Worm (Caenorhabditis elegans) whole organism, L1 larva: ENCODE measurements around the gene gst-28.

ENCODE experiments used
- C04F5.9 ChIP-seq: sonication (generic microtip); optimal IDR thresholded peaks from 2 replicates; lab custom pipeline; 2016; ENCODE audit warnings: missing genetic modification characterization, missing compliant biosample characterization
- C34B4.2 ChIP-seq: sonication (generic microtip); optimal IDR thresholded peaks from 2 replicates; lab custom pipeline; 2017; ENCODE audit warnings: mild to moderate bottlenecking, missing genetic modification characterization, missing compliant biosample characterization
- Y116A8C.19 ChIP-seq: sonication (generic microtip); optimal IDR thresholded peaks from 2 replicates; lab custom pipeline; 2016; ENCODE audit warnings: missing compliant biosample characterization, missing genetic modification characterization, borderline replicate concordance
- alr-1 ChIP-seq: fragments of 200-800 bp; sonication (Bioruptor generic); optimal IDR thresholded peaks from 2 replicates; lab custom pipeline; 2018; ENCODE audit warnings: borderline replicate concordance, mild to moderate bottlenecking, missing genetic modification characterization, missing compliant biosample characterization
- blmp-1 ChIP-seq: fragments of 150-350 bp; optimal IDR thresholded peaks from 2 replicates; lab custom pipeline; 2014; ENCODE audit warnings: missing biosample characterization, missing genetic modification characterization
- ceh-90 ChIP-seq: sonication (generic microtip); optimal IDR thresholded peaks from 2 replicates; lab custom pipeline; 2016; ENCODE audit warnings: missing genetic modification characterization, missing compliant biosample characterization
- ces-1 ChIP-seq: fragments of 150-350 bp; optimal IDR thresholded peaks from 2 replicates; lab custom pipeline; 2014; ENCODE audit warnings: missing biosample characterization, missing genetic modification reagents, missing genetic modification characterization
- dsc-1 ChIP-seq: sonication (generic microtip); optimal IDR thresholded peaks from 2 replicates; lab custom pipeline; 2016; ENCODE audit warnings: mild to moderate bottlenecking, missing genetic modification characterization, missing compliant biosample characterization
- efl-1 ChIP-seq, 4 experiments: fragments of 150-350 bp; optimal IDR thresholded peaks in 3 of 4; peaks in 1 of 4; 1 replicate in 1 of 4; 2 replicates in 3 of 4; lab custom pipeline; 2014; ENCODE audit warnings: missing biosample characterization in 2 of 4, missing genetic modification characterization in 2 of 4, missing genetic modification reagents in 2 of 4
- efl-3 ChIP-seq: fragments of 200-800 bp; sonication (Bioruptor generic); optimal IDR thresholded peaks from 2 replicates; lab custom pipeline; 2018; ENCODE audit warnings: mild to moderate bottlenecking, missing genetic modification characterization, missing compliant biosample characterization
- egl-27 ChIP-seq, 2 experiments: fragments of 150-350 bp in 1 of 2; sonication (generic microtip); optimal IDR thresholded peaks; 3 replicates each; lab custom pipeline; 2017 to 2018; ENCODE audit warnings: missing biosample characterization in 2 of 2, missing genetic modification characterization in 2 of 2, missing genetic modification reagents in 2 of 2
- elt-2 ChIP-seq: sonication (generic microtip); optimal IDR thresholded peaks from 2 replicates; lab custom pipeline; 2016; ENCODE audit warnings: missing genetic modification characterization, mild to moderate bottlenecking, inconsistent platforms, missing compliant biosample characterization, missing genetic modification reagents
- fkh-4 ChIP-seq: sonication (generic microtip); optimal IDR thresholded peaks from 2 replicates; lab custom pipeline; 2016; ENCODE audit warnings: missing compliant biosample characterization, missing genetic modification characterization, borderline replicate concordance
- fkh-8 ChIP-seq: sonication (generic microtip); optimal IDR thresholded peaks from 2 replicates; lab custom pipeline; 2016; ENCODE audit warnings: mild to moderate bottlenecking, missing genetic modification characterization, missing compliant biosample characterization
- fos-1 ChIP-seq: fragments of 150-350 bp; optimal IDR thresholded peaks from 2 replicates; lab custom pipeline; 2014; ENCODE audit warnings: missing biosample characterization, missing genetic modification characterization
- hlh-17 ChIP-seq: fragments of 200-800 bp; sonication (Bioruptor generic); optimal IDR thresholded peaks from 2 replicates; lab custom pipeline; 2018; ENCODE audit warnings: missing genetic modification characterization, mild to moderate bottlenecking, missing compliant biosample characterization, moderate library complexity, borderline replicate concordance
- irx-1 ChIP-seq: sonication (generic microtip); optimal IDR thresholded peaks from 2 replicates; lab custom pipeline; 2016; ENCODE audit warnings: missing genetic modification characterization, missing compliant biosample characterization
- isw-1 ChIP-seq: fragments of 200-800 bp; sonication (Bioruptor generic); IDR thresholded peaks from 2 replicates; pipeline ENCODE4 v1.3.6; 2022; ENCODE audit warnings: missing genetic modification characterization, missing compliant biosample characterization
- lin-13 ChIP-seq: fragments of 150-350 bp; optimal IDR thresholded peaks from 2 replicates; lab custom pipeline; 2014; ENCODE audit warnings: missing biosample characterization, missing genetic modification reagents, missing genetic modification characterization
- lin-14 ChIP-seq: fragments of 200-800 bp; sonication (Bioruptor generic); optimal IDR thresholded peaks from 2 replicates; lab custom pipeline; 2018; ENCODE audit warnings: mild to moderate bottlenecking, missing genetic modification characterization, moderate library complexity, missing compliant biosample characterization
- lin-15B ChIP-seq: fragments of 150-350 bp; sonication (generic microtip); optimal IDR thresholded peaks from 3 replicates; lab custom pipeline; 2014; ENCODE audit warnings: missing biosample characterization, missing genetic modification characterization
- lin-35 ChIP-seq, 2 experiments: fragments of 150-350 bp; optimal IDR thresholded peaks; 2 replicates each; lab custom pipeline; 2014; ENCODE audit warnings: missing biosample characterization in 2 of 2, missing genetic modification characterization in 2 of 2, missing genetic modification reagents in 2 of 2
- lin-39 ChIP-seq: fragments of 150-350 bp; optimal IDR thresholded peaks from 2 replicates; lab custom pipeline; 2014; ENCODE audit warnings: missing biosample characterization, missing genetic modification reagents, missing genetic modification characterization
- lsy-2 ChIP-seq, 2 experiments: fragments of 150-350 bp; optimal IDR thresholded peaks; 2 replicates each; lab custom pipeline; 2014; ENCODE audit warnings: missing biosample characterization in 2 of 2, missing genetic modification characterization in 2 of 2
- mab-9 ChIP-seq: fragments of 200-800 bp; sonication (Bioruptor generic); IDR thresholded peaks from 2 replicates; pipeline ENCODE4 v1.3.6; 2022; ENCODE audit warnings: missing genetic modification reagents, missing genetic modification characterization, missing compliant biosample characterization
- mdl-1 ChIP-seq, 2 experiments: fragments of 150-350 bp; optimal IDR thresholded peaks; 2 replicates each; lab custom pipeline; 2014 to 2017; ENCODE audit warnings: missing biosample characterization in 2 of 2, missing genetic modification characterization in 2 of 2, inconsistent platforms in 1 of 2
- mef-2 ChIP-seq: fragments of 150-350 bp; optimal IDR thresholded peaks from 2 replicates; lab custom pipeline; 2014; ENCODE audit warnings: missing biosample characterization, missing genetic modification characterization
- mep-1 ChIP-seq: fragments of 150-350 bp; optimal IDR thresholded peaks from 2 replicates; lab custom pipeline; 2014; ENCODE audit warnings: missing biosample characterization, missing genetic modification characterization
- nhr-12 ChIP-seq: sonication (generic microtip); optimal IDR thresholded peaks from 2 replicates; lab custom pipeline; 2017; ENCODE audit warnings: missing biosample characterization, missing genetic modification characterization
- nhr-19 ChIP-seq: fragments of 200-800 bp; sonication (Bioruptor generic); conservative IDR thresholded peaks from 2 replicates; pipeline ENCODE4 v1.3.6; 2022; ENCODE audit warnings: missing genetic modification characterization, missing compliant biosample characterization
- nhr-20 ChIP-seq: sonication (generic microtip); optimal IDR thresholded peaks from 2 replicates; lab custom pipeline; 2016; ENCODE audit warnings: mild to moderate bottlenecking, missing genetic modification characterization, missing compliant biosample characterization
- nhr-76 ChIP-seq: sonication (generic microtip); optimal IDR thresholded peaks from 2 replicates; lab custom pipeline; 2017; ENCODE audit warnings: missing biosample characterization, missing genetic modification characterization
- nhr-84 ChIP-seq: sonication (generic microtip); optimal IDR thresholded peaks from 2 replicates; lab custom pipeline; 2017; ENCODE audit warnings: missing biosample characterization, missing genetic modification characterization
- nhr-85 ChIP-seq: sonication (generic microtip); peaks from one replicate; lab custom pipeline; 2016; ENCODE audit warnings: missing genetic modification characterization, inconsistent platforms, missing compliant biosample characterization
- nhr-90 ChIP-seq: sonication (generic microtip); optimal IDR thresholded peaks from 2 replicates; lab custom pipeline; 2016; ENCODE audit warnings: mild to moderate bottlenecking, missing genetic modification characterization, missing compliant biosample characterization; ENCODE audit not compliant: poor library complexity
- pag-3 ChIP-seq: sonication (generic microtip); optimal IDR thresholded peaks from 2 replicates; lab custom pipeline; 2017; ENCODE audit warnings: missing genetic modification characterization, mild to moderate bottlenecking, missing compliant biosample characterization, antibody characterized with exemption, borderline replicate concordance; ENCODE audit not compliant: insufficient read depth
- pqm-1 ChIP-seq: sonication (generic microtip); optimal IDR thresholded peaks from 3 replicates; lab custom pipeline; 2017; ENCODE audit warnings: missing biosample characterization, missing genetic modification characterization
- rnt-1 ChIP-seq: sonication (generic microtip); optimal IDR thresholded peaks from 2 replicates; lab custom pipeline; 2016; ENCODE audit warnings: mild to moderate bottlenecking, missing genetic modification characterization, moderate library complexity, missing compliant biosample characterization
- skn-1 ChIP-seq: fragments of 150-350 bp; optimal IDR thresholded peaks from 2 replicates; lab custom pipeline; 2014; ENCODE audit warnings: missing biosample characterization, missing genetic modification characterization
- snu-23 ChIP-seq: sonication (generic microtip); optimal IDR thresholded peaks from 2 replicates; lab custom pipeline; 2016; ENCODE audit warnings: missing genetic modification characterization, missing compliant biosample characterization
- sptf-1 ChIP-seq: fragments of 150-350 bp; optimal IDR thresholded peaks from 2 replicates; lab custom pipeline; 2014; ENCODE audit warnings: missing biosample characterization, missing genetic modification characterization
- tbx-2 ChIP-seq: sonication (generic microtip); optimal IDR thresholded peaks from 2 replicates; lab custom pipeline; 2016; ENCODE audit warnings: missing genetic modification characterization, missing compliant biosample characterization
- tlp-1 ChIP-seq: fragments of 150-350 bp; optimal IDR thresholded peaks from 2 replicates; lab custom pipeline; 2014; ENCODE audit warnings: missing biosample characterization, missing genetic modification characterization
- unc-30 ChIP-seq: sonication (generic microtip); optimal IDR thresholded peaks from 2 replicates; lab custom pipeline; 2017; ENCODE audit warnings: missing biosample characterization, missing genetic modification characterization
- unc-62 ChIP-seq: fragments of 150-350 bp; optimal IDR thresholded peaks from 2 replicates; lab custom pipeline; 2014; ENCODE audit warnings: missing biosample characterization, missing genetic modification reagents, missing genetic modification characterization
- unc-86 ChIP-seq: sonication (generic microtip); optimal IDR thresholded peaks from 2 replicates; lab custom pipeline; 2016; ENCODE audit warnings: missing genetic modification characterization, missing compliant biosample characterization
- zip-4 ChIP-seq: fragments of 200-800 bp; sonication (Bioruptor generic); optimal IDR thresholded peaks from 2 replicates; lab custom pipeline; 2018; ENCODE audit warnings: mild to moderate bottlenecking, missing genetic modification characterization, moderate library complexity, missing compliant biosample characterization

The gst-28 gene

ce11 chrII:15175643-15176042, 8.3 kb upstream of the gst-28 start, which contains the start of gene Y53F4B.36 (continued):
- TF ChIP-seq nhr-90 = no peak

ce11 chrII:15174915-15175548, 7.7 kb upstream of the gst-28 start, which contains the start of gene gst-31:
gst-31 (minus strand) TSS chrII:15174965.
- TF ChIP-seq tbx-2 (tag; lab: Kevin White, UChicago) = no peak
- no peak for TF ChIP-seq lin-35 (GFP tag; optimal IDR thresholded peaks at IDR 0.05; lab: Kevin White, UChicago)
- TF ChIP-seq lin-14 = peak; percentile 61
- TF ChIP-seq hlh-17 (GFP tag; lab: Kevin White, UChicago) = no peak
- TF ChIP-seq blmp-1 = peak; percentile 50
- TF ChIP-seq snu-23 (GFP tag; lab: Kevin White, UChicago) = peak; percentile 28
- no peak for TF ChIP-seq elt-2
- peak in 1 of 2 experiments; percentile 16 for TF ChIP-seq lsy-2 (tag; optimal IDR thresholded peaks at IDR 0.05; lab: Kevin White, UChicago)
- TF ChIP-seq skn-1 (tag; lab: Kevin White, UChicago) = peak; percentile 88
- no peak for TF ChIP-seq fos-1 (tag; lab: Kevin White, UChicago)
- TF ChIP-seq fkh-8 (tag; lab: Kevin White, UChicago) = peak; percentile 81
- no peak for TF ChIP-seq ces-1
- TF ChIP-seq pag-3 (tag; lab: Kevin White, UChicago) = no peak

- TF ChIP-seq tlp-1 (tag; lab: Kevin White, UChicago) = no peak
- TF ChIP-seq mdl-1 (tag; optimal IDR thresholded peaks at IDR 0.05; lab: Kevin White, UChicago) = peak in 1 of 2 experiments; percentile 35
- no peak for TF ChIP-seq C34B4.2
- TF ChIP-seq ceh-90 (tag; lab: Kevin White, UChicago) = no peak
- TF ChIP-seq nhr-84 (tag; lab: Kevin White, UChicago) = no peak
- TF ChIP-seq C04F5.9 (tag; lab: Kevin White, UChicago) = no peak
- no peak for TF ChIP-seq hlh-17 (GFP tag; lab: Kevin White, UChicago)
- TF ChIP-seq lin-15B (tag; lab: Kevin White, UChicago) = no peak
- TF ChIP-seq isw-1 (GFP tag; lab: Robert Waterston, UW) = no peak
- TF ChIP-seq fkh-4 (tag; lab: Kevin White, UChicago) = no peak
- TF ChIP-seq fkh-8 (tag; lab: Kevin White, UChicago) = peak; percentile 83
- no peak for TF ChIP-seq nhr-20 (tag; lab: Kevin White, UChicago)
- TF ChIP-seq alr-1 (tag; lab: Kevin White, UChicago) = no peak
- TF ChIP-seq nhr-85 (tag; lab: Kevin White, UChicago) = no peak
- TF ChIP-seq mab-9 (GFP tag; lab: Robert Waterston, UW) = no peak
- TF ChIP-seq egl-27 (tag; optimal IDR thresholded peaks at IDR 0.05; lab: Kevin White, UChicago) = no peak
- peak in 1 of 2 experiments; percentile 44 for TF ChIP-seq lsy-2 (tag; optimal IDR thresholded peaks at IDR 0.05; lab: Kevin White, UChicago)
- TF ChIP-seq sptf-1 (tag; lab: Kevin White, UChicago) = no peak
- peak; percentile 34 for TF ChIP-seq zip-4 (GFP tag; lab: Kevin White, UChicago)
- no peak for TF ChIP-seq unc-30 (tag; lab: Kevin White, UChicago)
- TF ChIP-seq nhr-12 = no peak
- TF ChIP-seq lin-39 (tag; lab: Kevin White, UChicago) = no peak
- peak; percentile 34 to 54 for TF ChIP-seq efl-1 (optimal IDR thresholded peaks at IDR 0.05; lab: Kevin White, UChicago)
- TF ChIP-seq efl-1 (GFP tag; optimal IDR thresholded peaks at IDR 0.05 in 1 of 2; lab: Kevin White, UChicago) = peak; percentile 30 to 92
- no peak for TF ChIP-seq mep-1 (tag; lab: Kevin White, UChicago)
- TF ChIP-seq nhr-19 (GFP tag; lab: Robert Waterston, UW) = no peak
- no peak for TF ChIP-seq unc-62 (GFP tag; lab: Kevin White, UChicago)
- no peak for TF ChIP-seq efl-3 (GFP tag; lab: Kevin White, UChicago)
- no peak for TF ChIP-seq lin-13 (GFP tag; lab: Kevin White, UChicago)
- TF ChIP-seq pqm-1 (tag; lab: Kevin White, UChicago) = no peak
- no peak for TF ChIP-seq mef-2 (tag; lab: Kevin White, UChicago)
- TF ChIP-seq irx-1 (tag; lab: Kevin White, UChicago) = no peak
- peak; percentile 8 for TF ChIP-seq rnt-1
- no peak for TF ChIP-seq nhr-76
- no peak for TF ChIP-seq nhr-90
- no peak for TF ChIP-seq unc-86 (tag; lab: Kevin White, UChicago)
- TF ChIP-seq dsc-1 (tag; lab: Kevin White, UChicago) = peak; percentile 25
- TF ChIP-seq tbx-2 (tag; lab: Kevin White, UChicago) = no peak
- TF ChIP-seq Y116A8C.19 (tag; lab: Kevin White, UChicago) = no peak
Measured at ce11 chrII:15173174-15173573, 5.8 kb upstream of the gst-28 start.
